Worm (Caenorhabditis elegans): ENCODE results near the gene gtl-1.

DNA sequence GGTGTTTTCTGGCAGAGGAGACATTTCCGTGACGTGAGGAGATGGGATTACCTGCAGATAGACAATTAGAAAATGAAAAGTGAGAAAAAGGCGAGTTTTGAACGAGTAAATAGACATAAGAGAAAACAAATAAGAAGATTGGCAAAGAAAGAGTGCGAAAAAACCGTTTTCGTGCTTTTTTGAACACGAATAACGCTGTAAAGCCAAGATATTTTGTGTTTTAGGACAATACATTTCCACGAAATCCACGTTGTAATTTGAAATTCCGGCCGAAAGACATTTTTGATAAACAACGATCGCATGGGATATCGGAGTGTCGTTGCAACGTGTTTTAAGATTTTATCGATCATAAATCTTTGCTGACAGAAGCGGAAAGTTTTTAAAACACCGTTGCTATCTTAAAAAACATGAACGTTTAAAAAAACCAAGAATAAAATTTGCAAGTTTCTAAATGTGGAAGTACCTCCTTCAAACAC lies 48.5 kb downstream of the gtl-1 start, which contains the start of gene adk-1:
- TF ChIP-seq med-1 (GFP tag; optimal IDR thresholded peaks at IDR 0.05; ENCODE audit: insufficient read depth) (no peak), ztf-23 (GFP tag; IDR thresholded peaks at IDR 0.05) (no peak), tab-1 (GFP tag; IDR thresholded peaks at IDR 0.05) (no peak), T22C8.4 (GFP tag; IDR thresholded peaks at IDR 0.05) (no peak), klf-2 (GFP tag; conservative IDR thresholded peaks at IDR 0.05) (no peak), flt-1 (GFP tag; IDR thresholded peaks at IDR 0.05) (no peak)
